Worm (Caenorhabditis elegans) whole organism, L3 larva: ENCODE data around the gene melo-1.

Experiments used
- ceh-82 ChIP-seq: fragments of 150-350 bp; optimal IDR thresholded peaks from 2 replicates; lab custom pipeline; 2014; ENCODE audit warnings: missing biosample characterization, missing genetic modification characterization
- egl-27 ChIP-seq: sonication (generic microtip); optimal IDR thresholded peaks from 4 replicates; lab custom pipeline; 2017; ENCODE audit warnings: missing biosample characterization, missing genetic modification reagents, missing genetic modification characterization
- jun-1 ChIP-seq: fragments of 150-350 bp; optimal IDR thresholded peaks from 2 replicates; lab custom pipeline; 2014; ENCODE audit warnings: missing biosample characterization, missing genetic modification reagents, missing genetic modification characterization
- nfya-1 ChIP-seq: sonication (generic microtip); optimal IDR thresholded peaks from 2 replicates; lab custom pipeline; 2017; ENCODE audit warnings: missing genetic modification characterization, mild to moderate bottlenecking, missing compliant biosample characterization, antibody characterized with exemption, moderate library complexity; ENCODE audit not compliant: insufficient read depth
- nhr-77 ChIP-seq: fragments of 150-350 bp; optimal IDR thresholded peaks from 2 replicates; lab custom pipeline; 2014; ENCODE audit warnings: missing biosample characterization, missing genetic modification characterization

- TF ChIP-seq jun-1 (tag; lab: Kevin White, UChicago) (no peak), egl-27 (tag; lab: Kevin White, UChicago) (no peak), nhr-77 (tag; lab: Kevin White, UChicago) (no peak), ceh-82 (tag; lab: Kevin White, UChicago) (no peak), nfya-1 (tag; lab: Kevin White, UChicago) (no peak)
Observed at ce11 chrIV:14795918-14796488, 9.2 kb downstream of the melo-1 start, which contains the start of gene coq-3.
